Worm (Caenorhabditis elegans): Measurements from ENCODE around the gene Y26G10.6.

Gene Y26G10.6

ce11 chrV:17699659-17700058, at the start of gene Y26G10.6:
Y26G10.6 (plus strand) TSS chrV:17699959.
- TF ChIP-seq cog-1 (tag; optimal IDR thresholded peaks at IDR 0.05) (no peak), klf-2 (GFP tag; conservative IDR thresholded peaks at IDR 0.05) (no peak), T22C8.4 (GFP tag; IDR thresholded peaks at IDR 0.05) (no peak), tab-1 (GFP tag; IDR thresholded peaks at IDR 0.05) (no peak), flt-1 (GFP tag; IDR thresholded peaks at IDR 0.05) (no peak), med-1 (GFP tag; optimal IDR thresholded peaks at IDR 0.05; ENCODE audit: insufficient read depth) (no peak), ztf-23 (GFP tag; IDR thresholded peaks at IDR 0.05) (no peak), ztf-29 (GFP tag; IDR thresholded peaks at IDR 0.05) (no peak), ref-1 (GFP tag; conservative IDR thresholded peaks at IDR 0.05) (no peak)

ce11 chrV:17650427-17650826, 49.3 kb upstream of the Y26G10.6 start, which contains the start of gene fbxa-192:
fbxa-192 (minus strand) TSS chrV:17650527.
- TF ChIP-seq klf-2 (GFP tag; conservative IDR thresholded peaks at IDR 0.05), result no peak
- no peak for TF ChIP-seq flt-1 (GFP tag; IDR thresholded peaks at IDR 0.05)
- no peak for TF ChIP-seq ztf-23 (GFP tag; IDR thresholded peaks at IDR 0.05)
- TF ChIP-seq cog-1 (tag; optimal IDR thresholded peaks at IDR 0.05), result no peak
- TF ChIP-seq ref-1 (GFP tag; conservative IDR thresholded peaks at IDR 0.05), result no peak
- no peak for TF ChIP-seq ztf-29 (GFP tag; IDR thresholded peaks at IDR 0.05)
- no peak for TF ChIP-seq med-1 (GFP tag; optimal IDR thresholded peaks at IDR 0.05; ENCODE audit: insufficient read depth)
- TF ChIP-seq tab-1 (GFP tag; IDR thresholded peaks at IDR 0.05), result no peak
- no peak for TF ChIP-seq T22C8.4 (GFP tag; IDR thresholded peaks at IDR 0.05)

- TF ChIP-seq flt-1 (GFP tag; IDR thresholded peaks at IDR 0.05), result no peak
- TF ChIP-seq ztf-29 (GFP tag; IDR thresholded peaks at IDR 0.05), result no peak
- no peak for TF ChIP-seq klf-2 (GFP tag; conservative IDR thresholded peaks at IDR 0.05)
- TF ChIP-seq ref-1 (GFP tag; conservative IDR thresholded peaks at IDR 0.05), result no peak
- no peak for TF ChIP-seq ztf-23 (GFP tag; IDR thresholded peaks at IDR 0.05)
- TF ChIP-seq T22C8.4 (GFP tag; IDR thresholded peaks at IDR 0.05), result no peak
- TF ChIP-seq med-1 (GFP tag; optimal IDR thresholded peaks at IDR 0.05; ENCODE audit: insufficient read depth), result no peak
- no peak for TF ChIP-seq cog-1 (tag; optimal IDR thresholded peaks at IDR 0.05)
- no peak for TF ChIP-seq tab-1 (GFP tag; IDR thresholded peaks at IDR 0.05)
These were observed 44.6 kb upstream of the Y26G10.6 start for ce11 chrV:17655205-17655604.

DNA sequence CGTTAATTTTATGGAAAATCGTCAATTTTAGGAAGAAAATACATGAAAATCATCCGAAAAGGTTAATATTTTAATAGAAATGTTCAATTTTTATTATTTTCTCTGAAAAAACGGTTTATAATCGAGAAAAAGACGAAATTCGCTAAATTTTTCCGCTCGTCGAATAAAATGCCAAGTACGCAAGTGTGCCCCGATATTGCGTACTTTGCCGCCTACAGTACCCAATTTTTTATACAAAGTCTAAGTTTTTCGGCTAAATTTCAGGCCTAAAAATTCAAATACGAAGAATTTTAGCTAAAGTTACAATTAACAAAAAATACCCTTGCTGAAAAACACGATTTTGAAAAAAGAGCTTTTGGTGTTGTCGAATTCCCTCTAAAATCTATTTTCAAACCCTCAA, 40.9 kb upstream of the Y26G10.6 start:
- TF ChIP-seq ztf-29 (GFP tag; IDR thresholded peaks at IDR 0.05), result no peak
- TF ChIP-seq ztf-23 (GFP tag; IDR thresholded peaks at IDR 0.05), result no peak
- no peak for TF ChIP-seq tab-1 (GFP tag; IDR thresholded peaks at IDR 0.05)
- TF ChIP-seq cog-1 (tag; optimal IDR thresholded peaks at IDR 0.05), result no peak
- no peak for TF ChIP-seq med-1 (GFP tag; optimal IDR thresholded peaks at IDR 0.05; ENCODE audit: insufficient read depth)
- no peak for TF ChIP-seq ref-1 (GFP tag; conservative IDR thresholded peaks at IDR 0.05)
- TF ChIP-seq flt-1 (GFP tag; IDR thresholded peaks at IDR 0.05), result no peak
- no peak for TF ChIP-seq klf-2 (GFP tag; conservative IDR thresholded peaks at IDR 0.05)
- TF ChIP-seq T22C8.4 (GFP tag; IDR thresholded peaks at IDR 0.05), result no peak

DNA sequence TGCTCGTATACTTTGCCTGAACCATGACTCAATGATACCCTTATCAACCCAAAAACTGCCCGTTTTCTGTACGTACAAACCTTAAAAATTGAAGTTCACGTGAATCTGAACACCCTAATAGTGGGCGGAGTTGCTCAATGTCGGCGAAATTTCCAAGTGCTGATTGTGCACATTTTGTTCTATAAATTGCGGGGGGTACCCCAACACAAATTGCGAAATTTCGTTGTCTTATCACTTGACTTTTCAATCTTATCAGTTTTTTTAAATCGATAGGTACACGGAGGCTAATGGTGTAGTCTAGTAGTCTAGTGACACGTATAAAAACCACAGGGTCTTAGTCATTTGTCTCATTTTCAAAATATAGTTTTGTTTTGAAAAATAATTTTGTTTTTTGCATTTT, 40.5 kb upstream of the Y26G10.6 start, which contains the start of gene fbxa-108:
Gene fbxa-108, minus strand, starts transcription at position 158 of the 400 bp plus-strand sequence.
- TF ChIP-seq med-1 (GFP tag; optimal IDR thresholded peaks at IDR 0.05; ENCODE audit: insufficient read depth) (no peak), ref-1 (GFP tag; conservative IDR thresholded peaks at IDR 0.05) (no peak), ztf-29 (GFP tag; IDR thresholded peaks at IDR 0.05) (no peak), ztf-23 (GFP tag; IDR thresholded peaks at IDR 0.05) (no peak), tab-1 (GFP tag; IDR thresholded peaks at IDR 0.05) (no peak), T22C8.4 (GFP tag; IDR thresholded peaks at IDR 0.05) (no peak), flt-1 (GFP tag; IDR thresholded peaks at IDR 0.05) (no peak), klf-2 (GFP tag; conservative IDR thresholded peaks at IDR 0.05) (no peak), cog-1 (tag; optimal IDR thresholded peaks at IDR 0.05) (no peak)

DNA sequence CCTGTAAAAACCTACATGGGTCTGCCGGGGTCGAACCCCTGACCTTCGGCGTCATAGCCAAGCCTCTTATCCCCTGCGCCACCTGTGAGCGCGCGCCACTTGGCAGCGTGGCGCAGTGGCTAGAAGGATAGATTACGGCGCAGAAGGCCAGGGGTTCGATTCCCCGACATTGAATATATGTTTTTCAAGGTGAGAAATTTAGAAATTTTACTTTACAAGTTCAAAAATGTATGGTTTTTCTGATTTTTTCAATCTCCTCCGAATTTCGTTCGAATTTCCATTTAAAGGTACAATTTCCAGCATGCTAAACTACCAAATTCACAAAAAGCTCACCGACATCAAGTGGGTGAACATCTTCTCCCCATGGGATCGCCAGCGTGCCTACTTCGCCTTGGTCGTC, 39.8 kb upstream of the Y26G10.6 start, which contains the start of gene dgat-2:
Gene dgat-2, plus strand, starts transcription at position 301 of the 400 bp plus-strand sequence.
- TF ChIP-seq T22C8.4 (GFP tag; IDR thresholded peaks at IDR 0.05) (no peak), ref-1 (GFP tag; conservative IDR thresholded peaks at IDR 0.05) (no peak), med-1 (GFP tag; optimal IDR thresholded peaks at IDR 0.05; ENCODE audit: insufficient read depth) (no peak), tab-1 (GFP tag; IDR thresholded peaks at IDR 0.05) (no peak), flt-1 (GFP tag; IDR thresholded peaks at IDR 0.05) (no peak), ztf-23 (GFP tag; IDR thresholded peaks at IDR 0.05) (no peak), klf-2 (GFP tag; conservative IDR thresholded peaks at IDR 0.05) (no peak), cog-1 (tag; optimal IDR thresholded peaks at IDR 0.05) (no peak), ztf-29 (GFP tag; IDR thresholded peaks at IDR 0.05) (no peak)

DNA sequence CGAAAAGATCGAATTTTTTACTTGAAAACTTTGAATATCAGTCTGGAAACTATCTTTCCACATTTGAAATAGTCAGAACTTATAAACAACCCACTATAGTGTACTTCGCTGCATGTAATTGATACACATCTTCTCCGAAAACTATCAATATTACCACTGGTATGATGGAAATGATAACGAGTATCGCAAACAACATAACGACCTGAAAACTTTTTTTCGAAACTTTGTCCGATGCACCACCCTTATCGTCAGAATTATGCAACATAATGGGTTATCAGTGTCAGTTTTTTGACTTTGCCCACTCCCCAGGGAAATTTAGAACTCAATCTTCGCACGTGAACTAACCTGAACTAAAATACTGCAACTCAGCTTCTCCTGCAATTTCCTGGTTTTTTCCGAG, 37.5 kb upstream of the Y26G10.6 start:
- no peak for TF ChIP-seq flt-1 (GFP tag; IDR thresholded peaks at IDR 0.05)
- no peak for TF ChIP-seq tab-1 (GFP tag; IDR thresholded peaks at IDR 0.05)
- TF ChIP-seq klf-2 (GFP tag; conservative IDR thresholded peaks at IDR 0.05), result no peak
- TF ChIP-seq cog-1 (tag; optimal IDR thresholded peaks at IDR 0.05), result no peak
- TF ChIP-seq ref-1 (GFP tag; conservative IDR thresholded peaks at IDR 0.05), result no peak
- no peak for TF ChIP-seq ztf-23 (GFP tag; IDR thresholded peaks at IDR 0.05)
- no peak for TF ChIP-seq T22C8.4 (GFP tag; IDR thresholded peaks at IDR 0.05)
- no peak for TF ChIP-seq med-1 (GFP tag; optimal IDR thresholded peaks at IDR 0.05; ENCODE audit: insufficient read depth)
- no peak for TF ChIP-seq ztf-29 (GFP tag; IDR thresholded peaks at IDR 0.05)

DNA sequence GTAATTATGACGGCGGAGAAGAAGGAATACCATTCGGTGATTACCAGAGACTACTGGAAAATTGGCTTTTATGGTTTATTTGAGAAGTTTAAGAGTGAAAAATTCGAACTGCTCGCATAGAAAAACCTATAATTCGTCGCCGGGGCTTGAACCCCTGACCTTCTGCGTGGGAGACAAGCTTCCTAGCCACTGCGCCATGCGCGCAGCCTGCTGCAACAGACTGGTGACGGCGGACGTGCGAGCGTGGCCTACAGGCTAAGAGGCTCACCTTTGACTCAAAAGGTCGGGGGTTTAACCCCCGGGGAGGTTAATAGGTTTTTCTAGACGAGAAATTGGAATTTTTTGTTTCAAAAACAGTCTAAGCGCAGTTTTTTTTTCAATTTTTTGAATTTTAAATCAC, 35.4 kb upstream of the Y26G10.6 start:
- TF ChIP-seq tab-1 (GFP tag; IDR thresholded peaks at IDR 0.05) (no peak), ztf-29 (GFP tag; IDR thresholded peaks at IDR 0.05) (no peak), ref-1 (GFP tag; conservative IDR thresholded peaks at IDR 0.05) (no peak), flt-1 (GFP tag; IDR thresholded peaks at IDR 0.05) (no peak), klf-2 (GFP tag; conservative IDR thresholded peaks at IDR 0.05) (no peak), T22C8.4 (GFP tag; IDR thresholded peaks at IDR 0.05) (no peak), med-1 (GFP tag; optimal IDR thresholded peaks at IDR 0.05; ENCODE audit: insufficient read depth) (no peak), ztf-23 (GFP tag; IDR thresholded peaks at IDR 0.05) (no peak), cog-1 (tag; optimal IDR thresholded peaks at IDR 0.05) (no peak)

DNA sequence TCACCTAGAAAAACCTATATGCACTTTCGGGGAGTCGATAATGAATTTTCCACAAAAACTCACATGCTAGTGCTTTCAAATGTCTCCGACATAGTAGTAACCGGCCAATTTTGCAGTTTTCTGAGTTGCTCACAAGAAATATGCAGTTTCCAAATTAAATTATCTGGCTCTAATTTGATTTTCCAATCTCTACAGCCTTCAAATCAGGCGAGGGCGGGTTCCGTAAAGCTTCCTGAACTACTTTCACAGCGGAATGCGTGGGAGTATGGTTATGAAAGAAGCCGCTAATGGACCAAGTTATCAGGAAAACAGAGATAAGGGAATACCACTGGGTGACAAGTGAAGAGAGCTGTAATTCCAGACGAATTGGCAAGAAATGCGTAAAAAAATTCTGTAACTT, 33.9 kb upstream of the Y26G10.6 start, which contains the start of gene F59A1.11:
Gene F59A1.11, minus strand, starts transcription at position 101 of the 400 bp plus-strand sequence.
- no peak for TF ChIP-seq klf-2 (GFP tag; conservative IDR thresholded peaks at IDR 0.05)
- no peak for TF ChIP-seq tab-1 (GFP tag; IDR thresholded peaks at IDR 0.05)
- TF ChIP-seq flt-1 (GFP tag; IDR thresholded peaks at IDR 0.05), result no peak
- TF ChIP-seq med-1 (GFP tag; optimal IDR thresholded peaks at IDR 0.05; ENCODE audit: insufficient read depth), result no peak
- TF ChIP-seq ref-1 (GFP tag; conservative IDR thresholded peaks at IDR 0.05), result no peak
- no peak for TF ChIP-seq cog-1 (tag; optimal IDR thresholded peaks at IDR 0.05)
- no peak for TF ChIP-seq ztf-29 (GFP tag; IDR thresholded peaks at IDR 0.05)
- no peak for TF ChIP-seq T22C8.4 (GFP tag; IDR thresholded peaks at IDR 0.05)
- TF ChIP-seq ztf-23 (GFP tag; IDR thresholded peaks at IDR 0.05), result no peak
